Fruit fly (Drosophila melanogaster) whole organism, embryonic: ENCODE results near the gene CG31287.

ENCODE experiments used
- CG10431 ChIP-seq: fragments of 200-800 bp; sonication (Bioruptor generic); optimal IDR thresholded peaks from 3 replicates; lab custom pipeline; 2018; ENCODE audit warnings: missing biosample characterization, mild to moderate bottlenecking, missing genetic modification characterization
- CG11560 ChIP-seq: fragments of 200-800 bp; sonication (Bioruptor generic); IDR thresholded peaks from 3 replicates; pipeline ENCODE4 v1.3.6; 2022; ENCODE audit warnings: missing biosample characterization, missing genetic modification characterization
- CG12219 ChIP-seq: fragments of 200-800 bp; sonication (Bioruptor generic); optimal IDR thresholded peaks from 3 replicates; lab custom pipeline; 2018; ENCODE audit warnings: missing biosample characterization, mild to moderate bottlenecking, missing genetic modification characterization
- CG13296 ChIP-seq: fragments of 200-800 bp; sonication (Bioruptor generic); optimal IDR thresholded peaks from 3 replicates; lab custom pipeline; 2018; ENCODE audit warnings: missing biosample characterization, mild to moderate bottlenecking, missing genetic modification characterization
- CG17186 ChIP-seq: fragments of 200-800 bp; sonication (Bioruptor generic); optimal IDR thresholded peaks from 3 replicates; lab custom pipeline; 2017; ENCODE audit warnings: missing biosample characterization, missing genetic modification reagents, missing genetic modification characterization
- CG17359 ChIP-seq: fragments of 200-800 bp; sonication (Bioruptor generic); optimal IDR thresholded peaks from 3 replicates; lab custom pipeline; 2018; ENCODE audit warnings: missing biosample characterization, mild to moderate bottlenecking, missing genetic modification characterization, moderate library complexity
- CG18011 ChIP-seq: fragments of 200-800 bp; sonication (Bioruptor generic); optimal IDR thresholded peaks from 2 replicates; lab custom pipeline; 2017; ENCODE audit warnings: missing biosample characterization, missing genetic modification characterization, mild to moderate bottlenecking, moderate library complexity, missing genotype
- CG2889 ChIP-seq: fragments of 200-800 bp; sonication (Bioruptor generic); IDR thresholded peaks from 3 replicates; pipeline ENCODE4 v1.3.6; 2022; ENCODE audit warnings: missing biosample characterization, missing genetic modification characterization
- CG31224 ChIP-seq: fragments of 200-800 bp; sonication (Bioruptor generic); IDR thresholded peaks from 2 replicates; pipeline ENCODE4 v1.3.6; 2022; ENCODE audit warnings: missing biosample characterization, missing genetic modification characterization
- CG31388 ChIP-seq: fragments of 200-800 bp; sonication (Bioruptor generic); optimal IDR thresholded peaks from 2 replicates; lab custom pipeline; 2016; ENCODE audit warnings: missing biosample characterization, missing genetic modification characterization
- CG31441 ChIP-seq: fragments of 200-800 bp; sonication (Bioruptor generic); IDR thresholded peaks from 2 replicates; pipeline ENCODE4 v1.3.6; 2022; ENCODE audit warnings: missing biosample characterization, missing genetic modification characterization
- CG32772 ChIP-seq: fragments of 200-800 bp; sonication (Bioruptor generic); IDR thresholded peaks from 2 replicates; pipeline ENCODE4 v1.3.6; 2022; ENCODE audit warnings: missing biosample characterization, missing genetic modification characterization
- CG34224 ChIP-seq: fragments of 200-800 bp; sonication (Bioruptor generic); IDR thresholded peaks from 3 replicates; pipeline ENCODE4 v1.3.6; 2022; ENCODE audit warnings: missing biosample characterization, missing genetic modification characterization; ENCODE audit not compliant: partially characterized antibody
- CG4707 ChIP-seq: fragments of 200-800 bp; sonication (Bioruptor generic); optimal IDR thresholded peaks from 2 replicates; lab custom pipeline; 2018; ENCODE audit warnings: missing biosample characterization, mild to moderate bottlenecking, missing genetic modification characterization, moderate library complexity
- CG6854 ChIP-seq: fragments of 200-800 bp; sonication (Bioruptor generic); optimal IDR thresholded peaks from 3 replicates; lab custom pipeline; 2017; ENCODE audit warnings: missing biosample characterization, mild to moderate bottlenecking, missing genetic modification characterization
- CG9727 ChIP-seq: fragments of 200-800 bp; sonication (Bioruptor generic); optimal IDR thresholded peaks from 3 replicates; lab custom pipeline; 2017; ENCODE audit warnings: missing biosample characterization, mild to moderate bottlenecking, missing genetic modification characterization
- CG9932 ChIP-seq: fragments of 200-800 bp; sonication (Bioruptor generic); IDR thresholded peaks from 2 replicates; pipeline ENCODE4 v1.3.6; 2022; ENCODE audit warnings: missing biosample characterization, missing genetic modification characterization
- Camta ChIP-seq: fragments of 200-800 bp; sonication (Bioruptor generic); optimal IDR thresholded peaks from 2 replicates; lab custom pipeline; 2016; ENCODE audit warnings: missing biosample characterization, missing genetic modification characterization
- HmgD ChIP-seq: fragments of 200-800 bp; sonication (Bioruptor generic); optimal IDR thresholded peaks from 3 replicates; lab custom pipeline; 2016; ENCODE audit warnings: missing biosample characterization, missing genetic modification characterization
- Jarid2 ChIP-seq: fragments of 200-800 bp; sonication (Bioruptor generic); optimal IDR thresholded peaks from 3 replicates; lab custom pipeline; 2017; ENCODE audit warnings: mild to moderate bottlenecking, missing biosample characterization, missing genetic modification reagents, missing genetic modification characterization
- Mrtf ChIP-seq: fragments of 200-800 bp; sonication (Bioruptor generic); IDR thresholded peaks from 3 replicates; pipeline ENCODE4 v1.3.6; 2022; ENCODE audit warnings: missing biosample characterization, missing genetic modification characterization
- Nf-YA ChIP-seq: fragments of 200-800 bp; sonication (Bioruptor generic); IDR thresholded peaks from 2 replicates; pipeline ENCODE4 v1.3.6; 2022; ENCODE audit warnings: missing biosample characterization, missing genetic modification characterization
- PHDP ChIP-seq: fragments of 200-800 bp; sonication (Bioruptor generic); optimal IDR thresholded peaks from 3 replicates; lab custom pipeline; 2018; ENCODE audit warnings: missing biosample characterization, mild to moderate bottlenecking, missing genetic modification characterization, moderate library complexity
- Poxn ChIP-seq: fragments of 200-800 bp; sonication (Bioruptor generic); IDR thresholded peaks from 2 replicates; pipeline ENCODE4 v1.3.6; 2022; ENCODE audit warnings: missing biosample characterization, missing genetic modification characterization
- Rfx ChIP-seq: fragments of 200-800 bp; sonication (Bioruptor generic); IDR thresholded peaks from 2 replicates; pipeline ENCODE4 v1.3.6; 2022; ENCODE audit warnings: missing biosample characterization, missing genetic modification characterization
- TFAM ChIP-seq: fragments of 200-800 bp; sonication (Bioruptor generic); optimal IDR thresholded peaks from 2 replicates; lab custom pipeline; 2017; ENCODE audit warnings: missing biosample characterization, missing genetic modification characterization, inconsistent platforms
- Trl ChIP-seq, 3 experiments: fragments of >200 bp in 2 of 3; fragments of 200-800 bp in 1 of 3; sonication (Bioruptor generic) in 1 of 3; optimal IDR thresholded peaks; 2 replicates in 1 of 3; 3 replicates in 2 of 3; lab custom pipeline; 2016 to 2017; ENCODE audit warnings: missing biosample characterization in 1 of 3, missing genetic modification characterization in 1 of 3
- ara ChIP-seq: fragments of 200-800 bp; sonication (Bioruptor generic); IDR thresholded peaks from 2 replicates; pipeline ENCODE4 v1.3.6; 2022; ENCODE audit warnings: missing biosample characterization, missing genetic modification characterization
- bcd ChIP-seq: fragments of 200-800 bp; sonication (Bioruptor generic); optimal IDR thresholded peaks from 2 replicates; lab custom pipeline; 2017; ENCODE audit warnings: missing biosample characterization, mild to moderate bottlenecking, missing genetic modification characterization
- bsh ChIP-seq, 2 experiments: fragments of 200-800 bp; sonication (Bioruptor generic); optimal IDR thresholded peaks; 2 replicates each; lab custom pipeline; 2017 to 2018; ENCODE audit warnings: mild to moderate bottlenecking in 2 of 2, missing biosample characterization in 2 of 2, missing genetic modification characterization in 2 of 2, moderate library complexity in 1 of 2
- chm ChIP-seq: fragments of 200-800 bp; sonication (Bioruptor generic); IDR thresholded peaks from 2 replicates; pipeline ENCODE4 v1.3.6; 2022; ENCODE audit warnings: missing biosample characterization, missing genetic modification characterization
- dimm ChIP-seq: fragments of 200-800 bp; sonication (Bioruptor generic); IDR thresholded peaks from 2 replicates; pipeline ENCODE4 v1.3.6; 2022; ENCODE audit warnings: missing biosample characterization, missing genetic modification characterization
- dysf ChIP-seq: fragments of 200-800 bp; sonication (Bioruptor generic); IDR thresholded peaks from 3 replicates; pipeline ENCODE4 v1.3.6; 2022; ENCODE audit warnings: missing biosample characterization, missing genetic modification characterization
- en ChIP-seq: fragments of 200-800 bp; sonication (Bioruptor generic); optimal IDR thresholded peaks from 2 replicates; lab custom pipeline; 2016; ENCODE audit warnings: missing biosample characterization, missing genetic modification characterization
- fu2 ChIP-seq: fragments of 200-800 bp; sonication (Bioruptor generic); optimal IDR thresholded peaks from 2 replicates; lab custom pipeline; 2016; ENCODE audit warnings: missing biosample characterization, missing genetic modification characterization
- hb ChIP-seq: fragments of 200-800 bp; sonication (Bioruptor generic); IDR thresholded peaks from 3 replicates; pipeline ENCODE4 v1.3.6; 2022; ENCODE audit warnings: missing biosample characterization, missing genetic modification characterization; ENCODE audit not compliant: partially characterized antibody
- hkb ChIP-seq, 2 experiments: fragments of 200-800 bp in 1 of 2; fragments of >200 bp in 1 of 2; sonication (Bioruptor generic) in 1 of 2; IDR thresholded peaks in 1 of 2; optimal IDR thresholded peaks in 1 of 2; 2 replicates each; pipeline versions ENCODE4 v1.3.6 to Lab custom; 2017 to 2022; ENCODE audit warnings: missing biosample characterization in 1 of 2, missing genetic modification characterization in 1 of 2
- insv ChIP-seq, 2 experiments: fragments of 200-800 bp; sonication (Bioruptor generic); optimal IDR thresholded peaks; 3 replicates each; lab custom pipeline; 2016 to 2018; ENCODE audit warnings: missing biosample characterization in 2 of 2, missing genetic modification characterization in 2 of 2
- kah ChIP-seq: fragments of 200-800 bp; sonication (Bioruptor generic); optimal IDR thresholded peaks from 2 replicates; lab custom pipeline; 2018; ENCODE audit warnings: missing biosample characterization, mild to moderate bottlenecking, missing genetic modification characterization
- lola ChIP-seq, 3 experiments: fragments of >200 bp in 2 of 3; fragments of 200-800 bp in 1 of 3; sonication (Bioruptor generic) in 1 of 3; optimal IDR thresholded peaks; 2 replicates each; lab custom pipeline; 2017 to 2019; ENCODE audit warnings: missing biosample characterization in 3 of 3, missing genetic modification characterization in 3 of 3, mild to moderate bottlenecking in 1 of 3, moderate library complexity in 1 of 3
- lov ChIP-seq, 2 experiments: fragments of 200-800 bp in 1 of 2; fragments of >200 bp in 1 of 2; sonication (Bioruptor generic) in 1 of 2; IDR thresholded peaks in 1 of 2; optimal IDR thresholded peaks in 1 of 2; 2 replicates in 1 of 2; 3 replicates in 1 of 2; pipeline versions ENCODE4 v1.3.6 to Lab custom; 2017 to 2022; ENCODE audit warnings: missing biosample characterization in 1 of 2, missing genetic modification characterization in 1 of 2
- pb ChIP-seq: fragments of 200-800 bp; sonication (Bioruptor generic); optimal IDR thresholded peaks from 3 replicates; lab custom pipeline; 2016; ENCODE audit warnings: missing biosample characterization, missing genetic modification characterization
- pho ChIP-seq: fragments of 200-800 bp; sonication (Bioruptor generic); optimal IDR thresholded peaks from 2 replicates; lab custom pipeline; 2016; ENCODE audit warnings: missing biosample characterization, missing genetic modification characterization
- pita ChIP-seq: fragments of 200-800 bp; sonication (Bioruptor generic); optimal IDR thresholded peaks from 2 replicates; lab custom pipeline; 2017; ENCODE audit warnings: missing biosample characterization, mild to moderate bottlenecking, missing genetic modification characterization
- psq ChIP-seq: fragments of 200-800 bp; sonication (Bioruptor generic); optimal IDR thresholded peaks from 2 replicates; lab custom pipeline; 2017; ENCODE audit warnings: missing biosample characterization, missing genetic modification characterization
- sr ChIP-seq: fragments of 200-800 bp; sonication (Bioruptor generic); IDR thresholded peaks from 3 replicates; pipeline ENCODE4 v1.3.6; 2022; ENCODE audit warnings: missing biosample characterization, missing genetic modification characterization
- tio ChIP-seq: fragments of 200-800 bp; sonication (Bioruptor generic); optimal IDR thresholded peaks from 2 replicates; lab custom pipeline; 2017; ENCODE audit warnings: missing biosample characterization, missing genetic modification characterization, inconsistent platforms
- toy ChIP-seq: fragments of 200-800 bp; sonication (Bioruptor generic); IDR thresholded peaks from 2 replicates; pipeline ENCODE4 v1.3.6; 2022; ENCODE audit warnings: missing biosample characterization, missing genetic modification characterization
- vvl ChIP-seq: fragments of 200-800 bp; sonication (Bioruptor generic); IDR thresholded peaks from 2 replicates; pipeline ENCODE4 v1.3.6; 2022; ENCODE audit warnings: missing biosample characterization, missing genetic modification characterization
- wor ChIP-seq: fragments of 200-800 bp; sonication (Bioruptor generic); IDR thresholded peaks from 2 replicates; pipeline ENCODE4 v1.3.6; 2022; ENCODE audit warnings: missing biosample characterization, missing genetic modification characterization

CG31287 gene

DNA sequence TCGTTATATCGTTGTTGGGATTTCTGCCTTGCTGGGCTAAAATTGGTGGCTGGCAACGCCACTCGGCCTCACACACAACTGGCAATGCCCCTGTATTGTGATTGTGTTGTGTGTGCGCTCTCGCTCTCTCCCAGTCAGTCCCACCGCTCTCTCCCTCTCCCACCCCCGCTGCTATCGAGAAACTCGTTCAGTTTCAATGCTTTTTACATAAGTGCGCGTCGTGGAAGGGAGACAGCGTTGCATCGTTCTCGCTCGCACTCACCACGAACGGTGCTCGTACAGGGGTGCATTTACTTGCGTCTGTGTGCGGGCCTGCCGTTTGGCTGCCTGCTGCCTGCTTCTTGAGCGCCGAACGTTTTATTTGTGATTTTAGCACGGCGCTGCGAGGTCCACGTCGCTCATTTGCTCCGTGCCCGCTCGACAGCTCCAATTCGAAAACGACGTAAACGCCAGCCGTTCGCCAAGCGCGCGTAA, 39.3 kb downstream of the CG31287 start (continued):
- TF ChIP-seq Nf-YA (no peak), hb (GFP tag; lab: Robert Waterston, UW) (no peak), CG34224 (GFP tag; lab: Robert Waterston, UW) (no peak), CG31224 (GFP tag; lab: Robert Waterston, UW) (no peak), CG32772 (no peak), en (GFP tag; lab: Kevin White, UChicago) (no peak), pb (GFP tag; lab: Kevin White, UChicago) (peak; percentile 57), Jarid2 (peak; percentile 92), CG12219 (no peak), CG6854 (peak; percentile 30), sr (no peak), insv (GFP tag; optimal IDR thresholded peaks at IDR 0.05; lab: Kevin White, UChicago) (peak in 1 of 2 experiments; percentile 79), lov (optimal IDR thresholded peaks at IDR 0.05; lab: Kevin White, UChicago) (no peak), lov (GFP tag; IDR thresholded peaks at IDR 0.05; lab: Robert Waterston, UW) (no peak), Camta (GFP tag; lab: Kevin White, UChicago) (peak; percentile 23), dysf (no peak), CG31388 (no peak), CG17186 (no peak), CG17359 (peak; percentile 32), kah (no peak), tio (GFP tag; lab: Kevin White, UChicago) (no peak), Trl (optimal IDR thresholded peaks at IDR 0.05; lab: Kevin White, UChicago) (peak; percentile 95 to 97), Trl (GFP tag; optimal IDR thresholded peaks at IDR 0.05; lab: Kevin White, UChicago) (peak; percentile 70), dimm (GFP tag; lab: Robert Waterston, UW) (no peak), chm (GFP tag; lab: Robert Waterston, UW) (no peak), CG2889 (GFP tag; lab: Robert Waterston, UW) (no peak), pho (GFP tag; lab: Kevin White, UChicago) (no peak), bsh (GFP tag; optimal IDR thresholded peaks at IDR 0.05; lab: Kevin White, UChicago) (peak in 1 of 2 experiments; percentile 50), TFAM (GFP tag; lab: Kevin White, UChicago) (no peak), vvl (GFP tag; lab: Robert Waterston, UW) (no peak), Mrtf (no peak), toy (GFP tag; lab: Robert Waterston, UW) (no peak), Poxn (GFP tag; lab: Robert Waterston, UW) (no peak), CG31441 (no peak), bcd (peak; percentile 30), PHDP (peak; percentile 34), CG18011 (GFP tag; lab: Kevin White, UChicago) (no peak), pita (no peak), HmgD (GFP tag; lab: Kevin White, UChicago) (peak; percentile 90), CG9727 (GFP tag; lab: Kevin White, UChicago) (no peak), CG11560 (no peak), lola (GFP tag; optimal IDR thresholded peaks at IDR 0.05; lab: Kevin White, UChicago) (no peak), CG10431 (GFP tag; lab: Kevin White, UChicago) (peak; percentile 34), CG4707 (GFP tag; lab: Kevin White, UChicago) (peak; percentile 32), psq (GFP tag; lab: Kevin White, UChicago) (peak; percentile 78), fu2 (no peak), CG9932 (GFP tag; lab: Robert Waterston, UW) (no peak), CG13296 (GFP tag; lab: Kevin White, UChicago) (peak; percentile 25), hkb (optimal IDR thresholded peaks at IDR 0.05; lab: Kevin White, UChicago) (no peak), hkb (GFP tag; IDR thresholded peaks at IDR 0.05; lab: Robert Waterston, UW) (no peak), ara (GFP tag; lab: Robert Waterston, UW) (no peak), Rfx (GFP tag; lab: Robert Waterston, UW) (no peak), wor (GFP tag; lab: Robert Waterston, UW) (no peak)
